Worm (Caenorhabditis elegans) whole organism, late embryonic: ENCODE data around the gene W02B8.1.
A peak's percentile ranks its signal among the peaks of the same experiment; 100 is the strongest.

ENCODE experiments used
- C08G9.2 ChIP-seq: sonication (generic microtip); optimal IDR thresholded peaks from 2 replicates; lab custom pipeline; 2016; ENCODE audit warnings: mild to moderate bottlenecking, missing genetic modification characterization, moderate library complexity, missing compliant biosample characterization
- K02D7.2 ChIP-seq: sonication (generic microtip); optimal IDR thresholded peaks from 2 replicates; lab custom pipeline; 2017; ENCODE audit warnings: mild to moderate bottlenecking, missing genetic modification characterization, missing compliant biosample characterization
- K09A11.1 ChIP-seq: sonication (generic microtip); optimal IDR thresholded peaks from 2 replicates; lab custom pipeline; 2017; ENCODE audit warnings: antibody characterized with exemption, mild to moderate bottlenecking, missing genetic modification characterization, missing compliant biosample characterization; ENCODE audit not compliant: insufficient read depth
- ceh-14 ChIP-seq: sonication (generic microtip); optimal IDR thresholded peaks from 2 replicates; lab custom pipeline; 2016; ENCODE audit warnings: missing genotype, missing genetic modification characterization, missing compliant biosample characterization
- ceh-18 ChIP-seq: sonication (generic microtip); optimal IDR thresholded peaks from 2 replicates; lab custom pipeline; 2016; ENCODE audit warnings: missing genetic modification characterization, missing compliant biosample characterization
- ceh-24 ChIP-seq: sonication (generic microtip); optimal IDR thresholded peaks from 2 replicates; lab custom pipeline; 2016; ENCODE audit warnings: mild to moderate bottlenecking, missing genetic modification characterization, missing compliant biosample characterization
- ceh-30 ChIP-seq: fragments of 150-350 bp; optimal IDR thresholded peaks from 2 replicates; lab custom pipeline; 2014; ENCODE audit warnings: missing biosample characterization, missing genetic modification characterization
- ceh-34 ChIP-seq: sonication (generic microtip); optimal IDR thresholded peaks from 2 replicates; lab custom pipeline; 2016; ENCODE audit warnings: mild to moderate bottlenecking, missing genetic modification characterization, missing compliant biosample characterization
- ceh-45 ChIP-seq: fragments of 200-800 bp; sonication (Bioruptor generic); IDR thresholded peaks from 2 replicates; pipeline ENCODE4 v1.3.6; 2022; ENCODE audit warnings: missing genetic modification reagents, missing genetic modification characterization, missing compliant biosample characterization
- ceh-6 ChIP-seq: fragments of 200-800 bp; sonication (Bioruptor generic); optimal IDR thresholded peaks from 2 replicates; lab custom pipeline; 2018; ENCODE audit warnings: mild to moderate bottlenecking, missing genetic modification characterization, missing compliant biosample characterization
- dmd-4 ChIP-seq: sonication (generic microtip); optimal IDR thresholded peaks from 2 replicates; lab custom pipeline; 2016; ENCODE audit warnings: borderline replicate concordance, missing genetic modification characterization, missing compliant biosample characterization
- dve-1 ChIP-seq: sonication (generic microtip); optimal IDR thresholded peaks from 2 replicates; lab custom pipeline; 2017; ENCODE audit warnings: antibody characterized with exemption, mild to moderate bottlenecking, missing genetic modification characterization, missing compliant biosample characterization
- elt-2 ChIP-seq: sonication (generic microtip); optimal IDR thresholded peaks from 2 replicates; lab custom pipeline; 2016; ENCODE audit warnings: missing genetic modification reagents, missing genetic modification characterization, missing compliant biosample characterization
- elt-4 ChIP-seq: sonication (generic microtip); optimal IDR thresholded peaks from 2 replicates; lab custom pipeline; 2016; ENCODE audit warnings: missing genetic modification characterization, missing compliant biosample characterization
- ets-4 ChIP-seq: sonication (generic microtip); optimal IDR thresholded peaks from 2 replicates; lab custom pipeline; 2016; ENCODE audit warnings: missing genetic modification characterization, missing compliant biosample characterization
- fax-1 ChIP-seq: sonication (generic microtip); optimal IDR thresholded peaks from 2 replicates; lab custom pipeline; 2016; ENCODE audit warnings: missing genotype, missing genetic modification characterization, missing compliant biosample characterization
- fkh-10 ChIP-seq: fragments of 150-350 bp; optimal IDR thresholded peaks from 2 replicates; lab custom pipeline; 2014; ENCODE audit warnings: missing biosample characterization, missing genetic modification reagents, missing genetic modification characterization
- fkh-6 ChIP-seq: sonication (generic microtip); optimal IDR thresholded peaks from 2 replicates; lab custom pipeline; 2016; ENCODE audit warnings: missing genetic modification characterization, missing compliant biosample characterization
- hlh-13 ChIP-seq: fragments of 200-800 bp; sonication (Bioruptor generic); optimal IDR thresholded peaks from 2 replicates; lab custom pipeline; 2018; ENCODE audit warnings: mild to moderate bottlenecking, missing genetic modification characterization, missing compliant biosample characterization
- hlh-15 ChIP-seq: sonication (generic microtip); optimal IDR thresholded peaks from 2 replicates; lab custom pipeline; 2016; ENCODE audit warnings: missing genetic modification characterization, missing compliant biosample characterization
- hlh-6 ChIP-seq: sonication (generic microtip); optimal IDR thresholded peaks from 2 replicates; lab custom pipeline; 2016; ENCODE audit warnings: missing genotype, missing genetic modification characterization, missing compliant biosample characterization
- lin-11 ChIP-seq: fragments of 200-800 bp; sonication (Bioruptor generic); optimal IDR thresholded peaks from 2 replicates; lab custom pipeline; 2018; ENCODE audit warnings: mild to moderate bottlenecking, missing genetic modification characterization, missing compliant biosample characterization
- npax-4 ChIP-seq: sonication (generic microtip); optimal IDR thresholded peaks from 2 replicates; lab custom pipeline; 2016; ENCODE audit warnings: missing genetic modification characterization, missing compliant biosample characterization
- odd-2 ChIP-seq: sonication (generic microtip); optimal IDR thresholded peaks from 2 replicates; lab custom pipeline; 2017; ENCODE audit warnings: antibody characterized with exemption, mild to moderate bottlenecking, missing genetic modification characterization, missing compliant biosample characterization
- pat-9 ChIP-seq: fragments of 200-800 bp; sonication (Bioruptor generic); optimal IDR thresholded peaks from 2 replicates; lab custom pipeline; 2018; ENCODE audit warnings: mild to moderate bottlenecking, missing genetic modification characterization, moderate library complexity, missing compliant biosample characterization
- pax-1 ChIP-seq: fragments of 150-350 bp; optimal IDR thresholded peaks from 2 replicates; lab custom pipeline; 2014; ENCODE audit warnings: missing biosample characterization, missing genetic modification characterization
- pqm-1 ChIP-seq: sonication (generic microtip); optimal IDR thresholded peaks from 2 replicates; lab custom pipeline; 2016; ENCODE audit warnings: missing genetic modification characterization, missing compliant biosample characterization
- pros-1 ChIP-seq: fragments of 150-350 bp; optimal IDR thresholded peaks from 2 replicates; lab custom pipeline; 2014; ENCODE audit warnings: missing biosample characterization, missing genetic modification reagents, missing genetic modification characterization
- rnt-1 ChIP-seq: sonication (generic microtip); optimal IDR thresholded peaks from 2 replicates; lab custom pipeline; 2016; ENCODE audit warnings: missing genetic modification characterization, missing compliant biosample characterization
- sdc-2 ChIP-seq: sonication (generic microtip); optimal IDR thresholded peaks from 2 replicates; lab custom pipeline; 2016; ENCODE audit warnings: missing genotype, missing genetic modification characterization, missing compliant biosample characterization
- sox-2 ChIP-seq: fragments of 200-800 bp; sonication (Bioruptor generic); IDR thresholded peaks from 2 replicates; pipeline ENCODE4 v1.3.6; 2022; ENCODE audit warnings: missing genetic modification reagents, missing genetic modification characterization, missing compliant biosample characterization
- sox-4 ChIP-seq: sonication (generic microtip); optimal IDR thresholded peaks from 2 replicates; lab custom pipeline; 2017; ENCODE audit warnings: mild to moderate bottlenecking, missing genetic modification characterization, inconsistent platforms, missing compliant biosample characterization
- tbx-7 ChIP-seq: sonication (generic microtip); optimal IDR thresholded peaks from 2 replicates; lab custom pipeline; 2016; ENCODE audit warnings: missing genotype, missing genetic modification characterization, missing compliant biosample characterization
- ttx-3 ChIP-seq: sonication (generic microtip); optimal IDR thresholded peaks from 2 replicates; lab custom pipeline; 2016; ENCODE audit warnings: missing genetic modification reagents, missing genetic modification characterization, missing compliant biosample characterization
- unc-3 ChIP-seq, 2 experiments: fragments of 200-800 bp in 1 of 2; sonication (Bioruptor generic) in 1 of 2; sonication (generic microtip) in 1 of 2; conservative IDR thresholded peaks in 1 of 2; optimal IDR thresholded peaks in 1 of 2; 2 replicates each; pipeline versions ENCODE4 v1.3.6 to Lab custom; 2016 to 2022; ENCODE audit warnings: missing compliant biosample characterization in 2 of 2, missing genetic modification characterization in 2 of 2, missing genetic modification reagents in 1 of 2
- zip-5 ChIP-seq: sonication (generic microtip); optimal IDR thresholded peaks from 2 replicates; lab custom pipeline; 2016; ENCODE audit warnings: missing genetic modification characterization, missing compliant biosample characterization
- ztf-16 ChIP-seq: sonication (generic microtip); optimal IDR thresholded peaks from 2 replicates; lab custom pipeline; 2017; ENCODE audit warnings: missing genetic modification characterization, missing compliant biosample characterization

Gene W02B8.1

DNA sequence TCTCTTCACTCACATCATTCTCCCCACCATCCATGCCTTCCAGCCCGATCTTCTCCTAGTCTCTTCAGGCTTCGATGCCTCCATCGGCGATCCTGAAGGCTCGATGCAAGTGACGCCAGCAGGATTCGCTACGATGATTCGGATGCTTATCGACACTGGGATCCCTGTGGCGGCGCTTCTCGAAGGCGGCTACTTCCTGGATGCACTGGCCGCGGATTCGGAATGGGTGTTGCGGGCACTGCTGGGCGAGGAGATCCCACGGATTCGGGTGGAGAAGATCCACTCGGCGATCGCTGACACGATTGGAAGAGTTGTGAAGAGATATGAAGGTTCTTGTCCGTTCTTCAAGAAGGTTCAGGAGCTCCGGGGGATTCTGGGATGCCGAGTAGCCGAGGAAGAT, 15.5 kb downstream of the W02B8.1 start:
- TF ChIP-seq ceh-34 (tag; lab: Kevin White, UChicago) (no peak), ceh-14 (tag; lab: Kevin White, UChicago) (peak; percentile 2), lin-11 (no peak), hlh-6 (tag; lab: Kevin White, UChicago) (peak; percentile 5), C08G9.2 (tag; lab: Kevin White, UChicago) (peak; percentile 19), elt-4 (tag; lab: Kevin White, UChicago) (peak; percentile 38)
- TF ChIP-seq, all 69 proteins: peak for 4

ce11 chrII:13882405-13882804, 19.5 kb downstream of the W02B8.1 start, which contains the start of gene hda-10:
hda-10 (plus strand) TSS chrII:13882705.
- no peak for TF ChIP-seq pat-9 (tag; lab: Kevin White, UChicago)
- TF ChIP-seq ceh-6 (GFP tag; lab: Kevin White, UChicago) = no peak
- no peak for TF ChIP-seq pros-1
- no peak for TF ChIP-seq sox-4
- no peak for TF ChIP-seq K02D7.2 (tag; lab: Kevin White, UChicago)
- TF ChIP-seq fkh-10 = no peak
- TF ChIP-seq dve-1 (tag; lab: Kevin White, UChicago) = no peak

DNA sequence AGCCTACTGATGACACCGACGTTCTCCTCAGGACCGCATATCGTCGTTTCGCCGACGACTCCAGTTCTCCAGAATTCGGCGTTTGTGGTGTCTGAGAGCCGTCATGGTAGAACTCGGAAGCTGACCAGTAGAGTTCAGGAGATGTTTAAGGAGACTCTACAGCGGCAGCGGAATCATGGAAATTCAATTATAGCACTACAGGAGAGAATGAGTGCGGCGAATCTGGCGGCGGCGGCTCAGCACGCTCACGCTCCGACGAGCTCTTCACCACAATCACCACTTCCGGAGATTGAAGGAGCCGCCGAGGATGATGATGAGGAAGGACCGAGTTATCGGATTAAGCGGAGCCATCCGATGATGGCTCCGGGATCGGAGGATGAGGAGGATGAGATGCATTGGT, 22.3 kb downstream of the W02B8.1 start:
- TF ChIP-seq ceh-24 = no peak

- no peak for TF ChIP-seq tbx-7 (tag; lab: Kevin White, UChicago)
- TF ChIP-seq rnt-1 = no peak
- TF ChIP-seq pat-9 (tag; lab: Kevin White, UChicago) = no peak
- no peak for TF ChIP-seq zip-5 (tag; lab: Kevin White, UChicago)
- no peak for TF ChIP-seq fkh-6 (tag; lab: Kevin White, UChicago)
- no peak for TF ChIP-seq hlh-13 (GFP tag; lab: Kevin White, UChicago)
- no peak for TF ChIP-seq ceh-18 (tag; lab: Kevin White, UChicago)
- TF ChIP-seq fax-1 (tag; lab: Kevin White, UChicago) = no peak
- no peak for TF ChIP-seq ets-4 (tag; lab: Kevin White, UChicago)
- TF ChIP-seq dmd-4 (tag; lab: Kevin White, UChicago) = no peak
- no peak for TF ChIP-seq ceh-34 (tag; lab: Kevin White, UChicago)
- no peak for TF ChIP-seq ceh-30 (tag; lab: Kevin White, UChicago)
- no peak for TF ChIP-seq pqm-1 (tag; lab: Kevin White, UChicago)
- TF ChIP-seq hlh-15 (tag; lab: Kevin White, UChicago) = no peak
- no peak for TF ChIP-seq sdc-2 (tag; lab: Kevin White, UChicago)
- TF ChIP-seq sox-2 (GFP tag; lab: Robert Waterston, UW) = no peak
- TF ChIP-seq ceh-45 (GFP tag; lab: Robert Waterston, UW) = no peak
- TF ChIP-seq elt-2 = no peak
- TF ChIP-seq ttx-3 (tag; lab: Kevin White, UChicago) = no peak
- no peak for TF ChIP-seq unc-3 (GFP tag; conservative IDR thresholded peaks at IDR 0.05; lab: Robert Waterston, UW)
- no peak for TF ChIP-seq unc-3 (tag; optimal IDR thresholded peaks at IDR 0.05; lab: Kevin White, UChicago)
Observed at ce11 chrII:13877994-13878393, 23.9 kb downstream of the W02B8.1 start.

- TF ChIP-seq lin-11 = no peak
- no peak for TF ChIP-seq ztf-16 (tag; lab: Kevin White, UChicago)
- TF ChIP-seq pqm-1 (tag; lab: Kevin White, UChicago) = no peak
- TF ChIP-seq K09A11.1 = no peak
- no peak for TF ChIP-seq npax-4
- no peak for TF ChIP-seq ceh-34 (tag; lab: Kevin White, UChicago)
- TF ChIP-seq odd-2 = no peak
- no peak for TF ChIP-seq pax-1 (tag; lab: Kevin White, UChicago)
- no peak for TF ChIP-seq ceh-14 (tag; lab: Kevin White, UChicago)
- TF ChIP-seq C08G9.2 (tag; lab: Kevin White, UChicago) = no peak
- no peak for TF ChIP-seq ceh-45 (GFP tag; lab: Robert Waterston, UW)
- TF ChIP-seq dve-1 (tag; lab: Kevin White, UChicago) = no peak
- TF ChIP-seq fkh-10 = no peak
- TF ChIP-seq pat-9 (tag; lab: Kevin White, UChicago) = no peak
- TF ChIP-seq tbx-7 (tag; lab: Kevin White, UChicago) = no peak
Observed at ce11 chrII:13875734-13876133, 26.2 kb downstream of the W02B8.1 start, which contains the start of gene ing-3. ing-3 (plus strand) TSS chrII:13876034.
